Worm (Caenorhabditis elegans) whole organism, late embryonic: ENCODE results near the gene C27F2.6.

Experiments
- C08G9.2 ChIP-seq: sonication (generic microtip); optimal IDR thresholded peaks from 2 replicates; lab custom pipeline; 2016; ENCODE audit warnings: mild to moderate bottlenecking, missing genetic modification characterization, moderate library complexity, missing compliant biosample characterization
- F13H6.1 ChIP-seq: sonication (generic microtip); optimal IDR thresholded peaks from 2 replicates; lab custom pipeline; 2016; ENCODE audit warnings: missing genetic modification characterization, missing compliant biosample characterization
- K09A11.1 ChIP-seq: sonication (generic microtip); optimal IDR thresholded peaks from 2 replicates; lab custom pipeline; 2017; ENCODE audit warnings: antibody characterized with exemption, mild to moderate bottlenecking, missing genetic modification characterization, missing compliant biosample characterization; ENCODE audit not compliant: insufficient read depth
- ahr-1 ChIP-seq: sonication (generic microtip); optimal IDR thresholded peaks from 2 replicates; lab custom pipeline; 2016; ENCODE audit warnings: missing genetic modification characterization, missing compliant biosample characterization
- ceh-14 ChIP-seq: sonication (generic microtip); optimal IDR thresholded peaks from 2 replicates; lab custom pipeline; 2016; ENCODE audit warnings: missing genotype, missing genetic modification characterization, missing compliant biosample characterization
- ceh-19 ChIP-seq: fragments of 200-800 bp; sonication (Bioruptor generic); optimal IDR thresholded peaks from 2 replicates; lab custom pipeline; 2018; ENCODE audit warnings: mild to moderate bottlenecking, missing genetic modification characterization, missing compliant biosample characterization
- ceh-2 ChIP-seq: sonication (generic microtip); optimal IDR thresholded peaks from 2 replicates; lab custom pipeline; 2016; ENCODE audit warnings: missing genotype, missing genetic modification characterization, missing compliant biosample characterization
- ceh-22 ChIP-seq: sonication (generic microtip); optimal IDR thresholded peaks from 2 replicates; lab custom pipeline; 2017; ENCODE audit warnings: missing biosample characterization, missing genetic modification characterization
- ceh-31 ChIP-seq: sonication (generic microtip); optimal IDR thresholded peaks from 2 replicates; lab custom pipeline; 2016; ENCODE audit warnings: missing genetic modification characterization, missing compliant biosample characterization
- ceh-34 ChIP-seq: sonication (generic microtip); optimal IDR thresholded peaks from 2 replicates; lab custom pipeline; 2016; ENCODE audit warnings: mild to moderate bottlenecking, missing genetic modification characterization, missing compliant biosample characterization
- ceh-45 ChIP-seq: fragments of 200-800 bp; sonication (Bioruptor generic); IDR thresholded peaks from 2 replicates; pipeline ENCODE4 v1.3.6; 2022; ENCODE audit warnings: missing genetic modification reagents, missing genetic modification characterization, missing compliant biosample characterization
- ceh-9 ChIP-seq: sonication (generic microtip); optimal IDR thresholded peaks from 2 replicates; lab custom pipeline; 2016; ENCODE audit warnings: mild to moderate bottlenecking, missing genetic modification characterization, inconsistent platforms, missing compliant biosample characterization
- che-1 ChIP-seq: sonication (generic microtip); optimal IDR thresholded peaks from 2 replicates; lab custom pipeline; 2016; ENCODE audit warnings: mild to moderate bottlenecking, missing genetic modification characterization, missing compliant biosample characterization
- elt-2 ChIP-seq: sonication (generic microtip); optimal IDR thresholded peaks from 2 replicates; lab custom pipeline; 2016; ENCODE audit warnings: missing genetic modification reagents, missing genetic modification characterization, missing compliant biosample characterization
- ets-4 ChIP-seq: sonication (generic microtip); optimal IDR thresholded peaks from 2 replicates; lab custom pipeline; 2016; ENCODE audit warnings: missing genetic modification characterization, missing compliant biosample characterization
- eyg-1 ChIP-seq: sonication (generic microtip); optimal IDR thresholded peaks from 2 replicates; lab custom pipeline; 2016; ENCODE audit warnings: missing genotype, missing genetic modification characterization, missing compliant biosample characterization
- fax-1 ChIP-seq: sonication (generic microtip); optimal IDR thresholded peaks from 2 replicates; lab custom pipeline; 2016; ENCODE audit warnings: missing genotype, missing genetic modification characterization, missing compliant biosample characterization
- fkh-6 ChIP-seq: sonication (generic microtip); optimal IDR thresholded peaks from 2 replicates; lab custom pipeline; 2016; ENCODE audit warnings: missing genetic modification characterization, missing compliant biosample characterization
- hlh-13 ChIP-seq: fragments of 200-800 bp; sonication (Bioruptor generic); optimal IDR thresholded peaks from 2 replicates; lab custom pipeline; 2018; ENCODE audit warnings: mild to moderate bottlenecking, missing genetic modification characterization, missing compliant biosample characterization
- hlh-30 ChIP-seq: sonication (generic microtip); optimal IDR thresholded peaks from 2 replicates; lab custom pipeline; 2017; ENCODE audit warnings: antibody characterized with exemption, missing genetic modification characterization, missing compliant biosample characterization; ENCODE audit not compliant: insufficient read depth
- hlh-8 ChIP-seq: sonication (generic microtip); optimal IDR thresholded peaks from 2 replicates; lab custom pipeline; 2016; ENCODE audit warnings: missing genotype, missing genetic modification characterization, missing compliant biosample characterization
- lim-6 ChIP-seq: sonication (generic microtip); optimal IDR thresholded peaks from 2 replicates; lab custom pipeline; 2016; ENCODE audit warnings: missing genetic modification characterization, missing compliant biosample characterization
- mec-3 ChIP-seq: sonication (generic microtip); optimal IDR thresholded peaks from 2 replicates; lab custom pipeline; 2016; ENCODE audit warnings: borderline replicate concordance, missing genetic modification characterization, missing compliant biosample characterization
- nfya-1 ChIP-seq: sonication (generic microtip); optimal IDR thresholded peaks from 2 replicates; lab custom pipeline; 2017; ENCODE audit warnings: missing genetic modification characterization, mild to moderate bottlenecking, missing compliant biosample characterization, antibody characterized with exemption, moderate library complexity
- nhr-11 ChIP-seq: fragments of 150-350 bp; optimal IDR thresholded peaks from 2 replicates; lab custom pipeline; 2014; ENCODE audit warnings: missing biosample characterization, missing genetic modification characterization
- nhr-232 ChIP-seq: sonication (generic microtip); optimal IDR thresholded peaks from 2 replicates; lab custom pipeline; 2016; ENCODE audit warnings: missing genetic modification characterization, missing compliant biosample characterization
- pat-9 ChIP-seq: fragments of 200-800 bp; sonication (Bioruptor generic); optimal IDR thresholded peaks from 2 replicates; lab custom pipeline; 2018; ENCODE audit warnings: mild to moderate bottlenecking, missing genetic modification characterization, moderate library complexity, missing compliant biosample characterization
- pha-2 ChIP-seq: sonication (generic microtip); optimal IDR thresholded peaks from 2 replicates; lab custom pipeline; 2017; ENCODE audit warnings: mild to moderate bottlenecking, missing genetic modification characterization, missing compliant biosample characterization
- pros-1 ChIP-seq: fragments of 150-350 bp; optimal IDR thresholded peaks from 2 replicates; lab custom pipeline; 2014; ENCODE audit warnings: missing biosample characterization, missing genetic modification reagents, missing genetic modification characterization
- ref-2 ChIP-seq: sonication (generic microtip); optimal IDR thresholded peaks from 2 replicates; lab custom pipeline; 2016; ENCODE audit warnings: missing genetic modification characterization, missing compliant biosample characterization
- rnt-1 ChIP-seq: sonication (generic microtip); optimal IDR thresholded peaks from 2 replicates; lab custom pipeline; 2016; ENCODE audit warnings: missing genetic modification characterization, missing compliant biosample characterization
- sdc-2 ChIP-seq: sonication (generic microtip); optimal IDR thresholded peaks from 2 replicates; lab custom pipeline; 2016; ENCODE audit warnings: missing genotype, missing genetic modification characterization, missing compliant biosample characterization
- sox-4 ChIP-seq: sonication (generic microtip); optimal IDR thresholded peaks from 2 replicates; lab custom pipeline; 2017; ENCODE audit warnings: mild to moderate bottlenecking, missing genetic modification characterization, inconsistent platforms, missing compliant biosample characterization
- tbx-2 ChIP-seq: sonication (generic microtip); optimal IDR thresholded peaks from 2 replicates; lab custom pipeline; 2016; ENCODE audit warnings: missing genetic modification characterization, missing compliant biosample characterization
- tbx-7 ChIP-seq: sonication (generic microtip); optimal IDR thresholded peaks from 2 replicates; lab custom pipeline; 2016; ENCODE audit warnings: missing genotype, missing genetic modification characterization, missing compliant biosample characterization
- ttx-3 ChIP-seq: sonication (generic microtip); optimal IDR thresholded peaks from 2 replicates; lab custom pipeline; 2016; ENCODE audit warnings: missing genetic modification reagents, missing genetic modification characterization, missing compliant biosample characterization
- unc-42 ChIP-seq: sonication (generic microtip); optimal IDR thresholded peaks from 2 replicates; lab custom pipeline; 2016; ENCODE audit warnings: missing genotype, missing genetic modification characterization, missing compliant biosample characterization
- unc-86 ChIP-seq: sonication (generic microtip); optimal IDR thresholded peaks from 2 replicates; lab custom pipeline; 2016; ENCODE audit warnings: missing genetic modification characterization, missing compliant biosample characterization
- zip-5 ChIP-seq: sonication (generic microtip); optimal IDR thresholded peaks from 2 replicates; lab custom pipeline; 2016; ENCODE audit warnings: missing genetic modification characterization, missing compliant biosample characterization
- ztf-16 ChIP-seq: sonication (generic microtip); optimal IDR thresholded peaks from 2 replicates; lab custom pipeline; 2017; ENCODE audit warnings: missing genetic modification characterization, missing compliant biosample characterization

C27F2.6 gene

ce11 chrIII:4930154-4930679, 50.0 kb downstream of the C27F2.6 start, which contains the start of gene set-2:
set-2 (minus strand) TSS chrIII:4930204.
- TF ChIP-seq ahr-1 (tag; lab: Kevin White, UChicago) (peak; percentile 34), ceh-9 (tag; lab: Kevin White, UChicago) (no peak), ceh-14 (tag; lab: Kevin White, UChicago) (peak; percentile 34), fax-1 (tag; lab: Kevin White, UChicago) (peak; percentile 62), lim-6 (tag; lab: Kevin White, UChicago) (peak; percentile 65), pha-2 (tag; lab: Kevin White, UChicago) (peak; percentile 9), ceh-34 (tag; lab: Kevin White, UChicago) (peak; percentile 34), hlh-8 (tag; lab: Kevin White, UChicago) (peak; percentile 60), nfya-1 (tag; lab: Kevin White, UChicago) (peak; percentile 32), sdc-2 (tag; lab: Kevin White, UChicago) (peak; percentile 51), nhr-11 (tag; lab: Kevin White, UChicago) (no peak), ceh-2 (tag; lab: Kevin White, UChicago) (peak; percentile 92), pros-1 (tag; lab: Kevin White, UChicago) (no peak), eyg-1 (tag; lab: Kevin White, UChicago) (peak; percentile 44), ceh-19 (GFP tag; lab: Kevin White, UChicago) (no peak), elt-2 (tag; lab: Kevin White, UChicago) (peak; percentile 67), ets-4 (peak; percentile 91), ref-2 (tag; lab: Kevin White, UChicago) (peak; percentile 71), hlh-30 (tag; lab: Kevin White, UChicago) (no peak), che-1 (no peak), nhr-232 (tag; lab: Kevin White, UChicago) (no peak), hlh-13 (GFP tag; lab: Kevin White, UChicago) (no peak), ceh-45 (GFP tag; lab: Robert Waterston, UW) (no peak), tbx-2 (tag; lab: Kevin White, UChicago) (peak; percentile 93), rnt-1 (tag; lab: Kevin White, UChicago) (peak; percentile 55), ceh-31 (tag; lab: Kevin White, UChicago) (peak; percentile 93), C08G9.2 (tag; lab: Kevin White, UChicago) (peak; percentile 91), mec-3 (tag; lab: Kevin White, UChicago) (peak; percentile 74), unc-42 (tag; lab: Kevin White, UChicago) (peak; percentile 24), unc-86 (tag; lab: Kevin White, UChicago) (no peak), K09A11.1 (tag; lab: Kevin White, UChicago) (no peak), ztf-16 (no peak), tbx-7 (tag; lab: Kevin White, UChicago) (peak; percentile 87), pat-9 (no peak), ceh-22 (no peak), ttx-3 (tag; lab: Kevin White, UChicago) (peak; percentile 35), F13H6.1 (peak; percentile 33), zip-5 (tag; lab: Kevin White, UChicago) (peak; percentile 67), fkh-6 (tag; lab: Kevin White, UChicago) (peak; percentile 18), sox-4 (no peak)
